Worm (Caenorhabditis elegans): ENCODE data around the gene W08E12.4.

- no peak for TF ChIP-seq ztf-23 (GFP tag; IDR thresholded peaks at IDR 0.05)
- no peak for TF ChIP-seq flt-1 (GFP tag; IDR thresholded peaks at IDR 0.05)
- TF ChIP-seq klf-2 (GFP tag; conservative IDR thresholded peaks at IDR 0.05) = no peak
Measured at ce11 chrIV:3298300-3298699, 3.9 kb upstream of the W08E12.4 start, which contains the start of gene W08E12.6.

All from whole organism, midembryonic.